Worm (Caenorhabditis elegans) whole organism, L1 larva: ENCODE measurements around the gene F08C6.5.

Experiments used
- C34B4.2 ChIP-seq: sonication (generic microtip); optimal IDR thresholded peaks from 2 replicates; lab custom pipeline; 2017; ENCODE audit warnings: mild to moderate bottlenecking, missing genetic modification characterization, missing compliant biosample characterization
- F16B12.6 ChIP-seq: fragments of 150-350 bp; optimal IDR thresholded peaks from 2 replicates; lab custom pipeline; 2014; ENCODE audit warnings: missing biosample characterization, missing genetic modification characterization
- aha-1 ChIP-seq: fragments of 150-350 bp; optimal IDR thresholded peaks from 2 replicates; lab custom pipeline; 2014; ENCODE audit warnings: missing biosample characterization, missing genetic modification characterization
- alr-1 ChIP-seq: fragments of 200-800 bp; sonication (Bioruptor generic); optimal IDR thresholded peaks from 2 replicates; lab custom pipeline; 2018; ENCODE audit warnings: borderline replicate concordance, mild to moderate bottlenecking, missing genetic modification characterization, missing compliant biosample characterization
- aly-2 ChIP-seq: fragments of 150-350 bp; optimal IDR thresholded peaks from 2 replicates; lab custom pipeline; 2014; ENCODE audit warnings: missing biosample characterization, missing genetic modification characterization
- ama-1 ChIP-seq: fragments of 150-350 bp; optimal IDR thresholded peaks from 2 replicates; lab custom pipeline; 2014
- ceh-82 ChIP-seq, 3 experiments: fragments of 150-350 bp in 1 of 3; sonication (generic microtip) in 2 of 3; optimal IDR thresholded peaks; 2 replicates each; lab custom pipeline; 2014 to 2017; ENCODE audit warnings: missing biosample characterization in 3 of 3, missing genetic modification characterization in 3 of 3
- ceh-88 ChIP-seq: fragments of 200-800 bp; sonication (Bioruptor generic); IDR thresholded peaks from 2 replicates; pipeline ENCODE4 v1.3.6; 2022; ENCODE audit warnings: missing genetic modification characterization, missing compliant biosample characterization
- ces-1 ChIP-seq: fragments of 150-350 bp; optimal IDR thresholded peaks from 2 replicates; lab custom pipeline; 2014; ENCODE audit warnings: missing biosample characterization, missing genetic modification reagents, missing genetic modification characterization
- dpl-1 ChIP-seq, 3 experiments: fragments of 150-350 bp in 2 of 3; sonication (generic microtip) in 1 of 3; optimal IDR thresholded peaks; 2 replicates each; lab custom pipeline; 2014 to 2017; ENCODE audit warnings: missing biosample characterization in 3 of 3, missing genetic modification characterization in 3 of 3, missing genetic modification reagents in 3 of 3
- efl-1 ChIP-seq, 4 experiments: fragments of 150-350 bp; optimal IDR thresholded peaks in 3 of 4; peaks in 1 of 4; 1 replicate in 1 of 4; 2 replicates in 3 of 4; lab custom pipeline; 2014; ENCODE audit warnings: missing biosample characterization in 2 of 4, missing genetic modification characterization in 2 of 4, missing genetic modification reagents in 2 of 4
- efl-3 ChIP-seq: fragments of 200-800 bp; sonication (Bioruptor generic); optimal IDR thresholded peaks from 2 replicates; lab custom pipeline; 2018; ENCODE audit warnings: mild to moderate bottlenecking, missing genetic modification characterization, missing compliant biosample characterization
- egl-13 ChIP-seq: sonication (generic microtip); optimal IDR thresholded peaks from 2 replicates; lab custom pipeline; 2016; ENCODE audit warnings: missing genotype, missing genetic modification reagents, missing genetic modification characterization, missing compliant biosample characterization
- egl-27 ChIP-seq, 2 experiments: fragments of 150-350 bp in 1 of 2; sonication (generic microtip); optimal IDR thresholded peaks; 3 replicates each; lab custom pipeline; 2017 to 2018; ENCODE audit warnings: missing biosample characterization in 2 of 2, missing genetic modification characterization in 2 of 2, missing genetic modification reagents in 2 of 2
- elt-2 ChIP-seq: sonication (generic microtip); optimal IDR thresholded peaks from 2 replicates; lab custom pipeline; 2016; ENCODE audit warnings: missing genetic modification characterization, mild to moderate bottlenecking, inconsistent platforms, missing compliant biosample characterization, missing genetic modification reagents
- elt-3 ChIP-seq, 6 experiments: fragments of 150-350 bp in 1 of 6; sonication (generic microtip); optimal IDR thresholded peaks; 2 replicates each; lab custom pipeline; 2017 to 2018; ENCODE audit warnings: missing biosample characterization in 6 of 6, missing genetic modification characterization in 6 of 6, inconsistent platforms in 1 of 6
- fkh-10 ChIP-seq: sonication (generic microtip); optimal IDR thresholded peaks from 2 replicates; lab custom pipeline; 2017; ENCODE audit warnings: missing biosample characterization, missing genetic modification reagents, missing genetic modification characterization
- fkh-4 ChIP-seq: sonication (generic microtip); optimal IDR thresholded peaks from 2 replicates; lab custom pipeline; 2016; ENCODE audit warnings: missing compliant biosample characterization, missing genetic modification characterization, borderline replicate concordance
- fkh-8 ChIP-seq: sonication (generic microtip); optimal IDR thresholded peaks from 2 replicates; lab custom pipeline; 2016; ENCODE audit warnings: mild to moderate bottlenecking, missing genetic modification characterization, missing compliant biosample characterization
- hlh-17 ChIP-seq: fragments of 200-800 bp; sonication (Bioruptor generic); optimal IDR thresholded peaks from 2 replicates; lab custom pipeline; 2018; ENCODE audit warnings: missing genetic modification characterization, mild to moderate bottlenecking, missing compliant biosample characterization, moderate library complexity, borderline replicate concordance
- irx-1 ChIP-seq: sonication (generic microtip); optimal IDR thresholded peaks from 2 replicates; lab custom pipeline; 2016; ENCODE audit warnings: missing genetic modification characterization, missing compliant biosample characterization
- isw-1 ChIP-seq: fragments of 200-800 bp; sonication (Bioruptor generic); IDR thresholded peaks from 2 replicates; pipeline ENCODE4 v1.3.6; 2022; ENCODE audit warnings: missing genetic modification characterization, missing compliant biosample characterization
- jun-1 ChIP-seq: fragments of 150-350 bp; optimal IDR thresholded peaks from 2 replicates; lab custom pipeline; 2014; ENCODE audit warnings: missing biosample characterization, missing genetic modification reagents, missing genetic modification characterization
- lin-14 ChIP-seq: fragments of 200-800 bp; sonication (Bioruptor generic); optimal IDR thresholded peaks from 2 replicates; lab custom pipeline; 2018; ENCODE audit warnings: mild to moderate bottlenecking, missing genetic modification characterization, moderate library complexity, missing compliant biosample characterization
- lin-15B ChIP-seq: fragments of 150-350 bp; sonication (generic microtip); optimal IDR thresholded peaks from 3 replicates; lab custom pipeline; 2014; ENCODE audit warnings: missing biosample characterization, missing genetic modification characterization
- lin-35 ChIP-seq, 2 experiments: fragments of 150-350 bp; optimal IDR thresholded peaks; 2 replicates each; lab custom pipeline; 2014; ENCODE audit warnings: missing biosample characterization in 2 of 2, missing genetic modification characterization in 2 of 2, missing genetic modification reagents in 2 of 2
- lin-39 ChIP-seq: fragments of 150-350 bp; optimal IDR thresholded peaks from 2 replicates; lab custom pipeline; 2014; ENCODE audit warnings: missing biosample characterization, missing genetic modification reagents, missing genetic modification characterization
- lir-3 ChIP-seq: sonication (generic microtip); optimal IDR thresholded peaks from 2 replicates; lab custom pipeline; 2016; ENCODE audit warnings: mild to moderate bottlenecking, missing genetic modification characterization, moderate library complexity, missing compliant biosample characterization; ENCODE audit not compliant: poor library complexity
- mab-9 ChIP-seq: fragments of 200-800 bp; sonication (Bioruptor generic); IDR thresholded peaks from 2 replicates; pipeline ENCODE4 v1.3.6; 2022; ENCODE audit warnings: missing genetic modification reagents, missing genetic modification characterization, missing compliant biosample characterization
- mef-2 ChIP-seq: fragments of 150-350 bp; optimal IDR thresholded peaks from 2 replicates; lab custom pipeline; 2014; ENCODE audit warnings: missing biosample characterization, missing genetic modification characterization
- mep-1 ChIP-seq: fragments of 150-350 bp; optimal IDR thresholded peaks from 2 replicates; lab custom pipeline; 2014; ENCODE audit warnings: missing biosample characterization, missing genetic modification characterization
- nhr-12 ChIP-seq: sonication (generic microtip); optimal IDR thresholded peaks from 2 replicates; lab custom pipeline; 2017; ENCODE audit warnings: missing biosample characterization, missing genetic modification characterization
- nhr-19 ChIP-seq: fragments of 200-800 bp; sonication (Bioruptor generic); conservative IDR thresholded peaks from 2 replicates; pipeline ENCODE4 v1.3.6; 2022; ENCODE audit warnings: missing genetic modification characterization, missing compliant biosample characterization
- nhr-20 ChIP-seq: sonication (generic microtip); optimal IDR thresholded peaks from 2 replicates; lab custom pipeline; 2016; ENCODE audit warnings: mild to moderate bottlenecking, missing genetic modification characterization, missing compliant biosample characterization
- nhr-28 ChIP-seq: fragments of 150-350 bp; optimal IDR thresholded peaks from 2 replicates; lab custom pipeline; 2014; ENCODE audit warnings: missing biosample characterization, missing genetic modification characterization
- nhr-71 ChIP-seq: sonication (generic microtip); optimal IDR thresholded peaks from 2 replicates; lab custom pipeline; 2016; ENCODE audit warnings: mild to moderate bottlenecking, missing genetic modification characterization, moderate library complexity, missing compliant biosample characterization
- nhr-90 ChIP-seq: sonication (generic microtip); optimal IDR thresholded peaks from 2 replicates; lab custom pipeline; 2016; ENCODE audit warnings: mild to moderate bottlenecking, missing genetic modification characterization, missing compliant biosample characterization; ENCODE audit not compliant: poor library complexity
- pag-3 ChIP-seq: sonication (generic microtip); optimal IDR thresholded peaks from 2 replicates; lab custom pipeline; 2017; ENCODE audit warnings: missing genetic modification characterization, mild to moderate bottlenecking, missing compliant biosample characterization, antibody characterized with exemption, borderline replicate concordance; ENCODE audit not compliant: insufficient read depth
- rnt-1 ChIP-seq: sonication (generic microtip); optimal IDR thresholded peaks from 2 replicates; lab custom pipeline; 2016; ENCODE audit warnings: mild to moderate bottlenecking, missing genetic modification characterization, moderate library complexity, missing compliant biosample characterization
- skn-1 ChIP-seq: fragments of 150-350 bp; optimal IDR thresholded peaks from 2 replicates; lab custom pipeline; 2014; ENCODE audit warnings: missing biosample characterization, missing genetic modification characterization
- snpc-4 ChIP-seq: fragments of 150-350 bp; optimal IDR thresholded peaks from 2 replicates; lab custom pipeline; 2014; ENCODE audit warnings: missing biosample characterization, missing genetic modification characterization
- snu-23 ChIP-seq: sonication (generic microtip); optimal IDR thresholded peaks from 2 replicates; lab custom pipeline; 2016; ENCODE audit warnings: missing genetic modification characterization, missing compliant biosample characterization
- sox-4 ChIP-seq: sonication (generic microtip); optimal IDR thresholded peaks from 2 replicates; lab custom pipeline; 2016; ENCODE audit warnings: missing genetic modification characterization, missing compliant biosample characterization
- sptf-1 ChIP-seq: fragments of 150-350 bp; optimal IDR thresholded peaks from 2 replicates; lab custom pipeline; 2014; ENCODE audit warnings: missing biosample characterization, missing genetic modification characterization
- sup-37 ChIP-seq: fragments of 200-800 bp; sonication (Bioruptor generic); optimal IDR thresholded peaks from 2 replicates; lab custom pipeline; 2018; ENCODE audit warnings: mild to moderate bottlenecking, missing genetic modification characterization, missing compliant biosample characterization
- swsn-7 ChIP-seq: sonication (generic microtip); optimal IDR thresholded peaks from 2 replicates; lab custom pipeline; 2016; ENCODE audit warnings: missing genetic modification characterization, missing compliant biosample characterization
- tlp-1 ChIP-seq: fragments of 150-350 bp; optimal IDR thresholded peaks from 2 replicates; lab custom pipeline; 2014; ENCODE audit warnings: missing biosample characterization, missing genetic modification characterization
- unc-130 ChIP-seq: fragments of 150-350 bp; optimal IDR thresholded peaks from 2 replicates; lab custom pipeline; 2017; ENCODE audit warnings: missing biosample characterization, missing genetic modification characterization, inconsistent platforms
- unc-30 ChIP-seq: sonication (generic microtip); optimal IDR thresholded peaks from 2 replicates; lab custom pipeline; 2017; ENCODE audit warnings: missing biosample characterization, missing genetic modification characterization
- xbp-1 ChIP-seq: sonication (generic microtip); optimal IDR thresholded peaks from 2 replicates; lab custom pipeline; 2016; ENCODE audit warnings: missing genetic modification characterization, missing compliant biosample characterization
- zag-1 ChIP-seq: fragments of 150-350 bp; optimal IDR thresholded peaks from 2 replicates; lab custom pipeline; 2014; ENCODE audit warnings: missing biosample characterization, missing genetic modification characterization
- zip-4 ChIP-seq: fragments of 200-800 bp; sonication (Bioruptor generic); optimal IDR thresholded peaks from 2 replicates; lab custom pipeline; 2018; ENCODE audit warnings: mild to moderate bottlenecking, missing genetic modification characterization, moderate library complexity, missing compliant biosample characterization
- ztf-4 ChIP-seq: fragments of 150-350 bp; optimal IDR thresholded peaks from 2 replicates; lab custom pipeline; 2014; ENCODE audit warnings: missing biosample characterization, missing genetic modification characterization

Gene F08C6.5

ce11 chrX:7523799-7524198 lies 35.4 kb upstream of the F08C6.5 start:
- no peak for TF ChIP-seq F16B12.6 (tag; lab: Kevin White, UChicago)
- TF ChIP-seq ceh-88 (GFP tag; lab: Robert Waterston, UW), result no peak
- no peak for TF ChIP-seq ceh-82 (tag; optimal IDR thresholded peaks at IDR 0.05; lab: Kevin White, UChicago)
- peak; percentile 36 for TF ChIP-seq nhr-19 (GFP tag; lab: Robert Waterston, UW)
- no peak for TF ChIP-seq fkh-10 (GFP tag; lab: Kevin White, UChicago)
- no peak for TF ChIP-seq mep-1 (tag; lab: Kevin White, UChicago)
- no peak for TF ChIP-seq fkh-4 (tag; lab: Kevin White, UChicago)
- peak; percentile 33 for TF ChIP-seq nhr-20
- no peak for TF ChIP-seq C34B4.2 (tag; lab: Kevin White, UChicago)
- TF ChIP-seq unc-130 (tag; lab: Kevin White, UChicago), result no peak
- peak; percentile 37 for TF ChIP-seq snu-23 (GFP tag; lab: Kevin White, UChicago)
- no peak for TF ChIP-seq efl-1 (optimal IDR thresholded peaks at IDR 0.05; lab: Kevin White, UChicago)
- TF ChIP-seq efl-1 (GFP tag; optimal IDR thresholded peaks at IDR 0.05 in 1 of 2; lab: Kevin White, UChicago), result no peak
- TF ChIP-seq elt-3 (tag; optimal IDR thresholded peaks at IDR 0.05; lab: Kevin White, UChicago), result no peak
- TF ChIP-seq mab-9 (GFP tag; lab: Robert Waterston, UW), result no peak
- peak; percentile 82 for TF ChIP-seq lin-14 (GFP tag; lab: Kevin White, UChicago)
- no peak for TF ChIP-seq zip-4 (GFP tag; lab: Kevin White, UChicago)
- TF ChIP-seq snpc-4 (tag; lab: Kevin White, UChicago), result no peak
- no peak for TF ChIP-seq sox-4 (tag; lab: Kevin White, UChicago)
- no peak for TF ChIP-seq skn-1 (tag; lab: Kevin White, UChicago)
- no peak for TF ChIP-seq lin-39 (tag; lab: Kevin White, UChicago)
- TF ChIP-seq lin-35 (GFP tag; optimal IDR thresholded peaks at IDR 0.05; lab: Kevin White, UChicago), result no peak
- no peak for TF ChIP-seq irx-1
- no peak for TF ChIP-seq nhr-28 (tag; lab: Kevin White, UChicago)
- TF ChIP-seq nhr-71, result peak; percentile 82
- TF ChIP-seq dpl-1 (GFP tag; optimal IDR thresholded peaks at IDR 0.05; lab: Kevin White, UChicago), result no peak
- no peak for TF ChIP-seq alr-1
- TF ChIP-seq ama-1 (lab: Kevin White, UChicago), result no peak
- no peak for TF ChIP-seq swsn-7 (tag; lab: Kevin White, UChicago)
- TF ChIP-seq efl-3 (GFP tag; lab: Kevin White, UChicago), result no peak
- no peak for TF ChIP-seq lir-3 (tag; lab: Kevin White, UChicago)
- no peak for TF ChIP-seq isw-1
- no peak for TF ChIP-seq sup-37 (GFP tag; lab: Kevin White, UChicago)
- TF ChIP-seq jun-1, result no peak
- TF ChIP-seq tlp-1 (tag; lab: Kevin White, UChicago), result no peak
- no peak for TF ChIP-seq aly-2
- no peak for TF ChIP-seq egl-13
- TF ChIP-seq ces-1 (GFP tag; lab: Kevin White, UChicago), result no peak
- TF ChIP-seq lin-15B (tag; lab: Kevin White, UChicago), result no peak
- no peak for TF ChIP-seq sptf-1 (tag; lab: Kevin White, UChicago)
- peak; percentile 73 for TF ChIP-seq rnt-1 (tag; lab: Kevin White, UChicago)
- no peak for TF ChIP-seq aha-1 (tag; lab: Kevin White, UChicago)
- no peak for TF ChIP-seq fkh-8 (tag; lab: Kevin White, UChicago)
- no peak for TF ChIP-seq elt-2 (tag; lab: Kevin White, UChicago)
- TF ChIP-seq mef-2 (tag; lab: Kevin White, UChicago), result no peak
- TF ChIP-seq hlh-17 (GFP tag; lab: Kevin White, UChicago), result no peak
- no peak for TF ChIP-seq nhr-90 (tag; lab: Kevin White, UChicago)
- TF ChIP-seq ztf-4 (tag; lab: Kevin White, UChicago), result no peak
- TF ChIP-seq pag-3 (tag; lab: Kevin White, UChicago), result peak; percentile 36
- TF ChIP-seq xbp-1 (tag; lab: Kevin White, UChicago), result no peak
- no peak for TF ChIP-seq unc-30 (tag; lab: Kevin White, UChicago)
- no peak for TF ChIP-seq nhr-12 (tag; lab: Kevin White, UChicago)
- TF ChIP-seq egl-27 (tag; optimal IDR thresholded peaks at IDR 0.05; lab: Kevin White, UChicago), result no peak
- no peak for TF ChIP-seq zag-1 (tag; lab: Kevin White, UChicago)
